Fruit fly (Drosophila melanogaster) whole organism, embryonic: ENCODE data around the gene Rpp21.

Experiments
- Aef1 ChIP-seq: fragments of 200-800 bp; sonication (Bioruptor generic); IDR thresholded peaks from 3 replicates; pipeline ENCODE4 v1.3.6; 2022; ENCODE audit warnings: missing biosample characterization, missing genetic modification characterization
- Bdp1 ChIP-seq: fragments of 200-800 bp; sonication (Bioruptor generic); optimal IDR thresholded peaks from 3 replicates; lab custom pipeline; 2016; ENCODE audit warnings: missing biosample characterization, missing genetic modification characterization
- CG10565 ChIP-seq: fragments of 200-800 bp; sonication (Bioruptor generic); optimal IDR thresholded peaks from 3 replicates; lab custom pipeline; 2016; ENCODE audit warnings: missing biosample characterization, mild to moderate bottlenecking, missing genetic modification characterization
- CG11093 ChIP-seq: fragments of 200-800 bp; sonication (Bioruptor generic); IDR thresholded peaks from 3 replicates; pipeline ENCODE4 v1.3.6; 2022; ENCODE audit warnings: missing biosample characterization, missing genetic modification characterization
- CG11723 ChIP-seq: fragments of 200-800 bp; sonication (Bioruptor generic); optimal IDR thresholded peaks from 2 replicates; lab custom pipeline; 2017; ENCODE audit warnings: missing biosample characterization, mild to moderate bottlenecking, missing genetic modification characterization
- CG12744 ChIP-seq: fragments of 200-800 bp; sonication (Bioruptor generic); optimal IDR thresholded peaks from 2 replicates; lab custom pipeline; 2016; ENCODE audit warnings: missing biosample characterization, missing genetic modification characterization
- CG13287 ChIP-seq: fragments of 200-800 bp; sonication (Bioruptor generic); IDR thresholded peaks from 2 replicates; pipeline ENCODE4 v1.3.6; 2022; ENCODE audit warnings: missing biosample characterization, missing genetic modification characterization; ENCODE audit not compliant: partially characterized antibody
- CG1603 ChIP-seq: fragments of 200-800 bp; sonication (Bioruptor generic); optimal IDR thresholded peaks from 2 replicates; lab custom pipeline; 2019; ENCODE audit warnings: missing biosample characterization, mild to moderate bottlenecking, missing genetic modification characterization, moderate library complexity
- CG16815 ChIP-seq: fragments of 200-800 bp; sonication (Bioruptor generic); optimal IDR thresholded peaks from 3 replicates; lab custom pipeline; 2017; ENCODE audit warnings: missing biosample characterization, mild to moderate bottlenecking, missing genetic modification characterization
- CG17328 ChIP-seq: fragments of 200-800 bp; sonication (Bioruptor generic); IDR thresholded peaks from 2 replicates; pipeline ENCODE4 v1.3.6; 2022; ENCODE audit warnings: missing biosample characterization, missing genetic modification characterization
- CG17385 ChIP-seq: fragments of 200-800 bp; sonication (Bioruptor generic); optimal IDR thresholded peaks from 3 replicates; lab custom pipeline; 2018; ENCODE audit warnings: missing biosample characterization, mild to moderate bottlenecking, missing genetic modification characterization
- CG17802 ChIP-seq: fragments of 200-800 bp; sonication (Bioruptor generic); optimal IDR thresholded peaks from 2 replicates; lab custom pipeline; 2018; ENCODE audit warnings: missing biosample characterization, mild to moderate bottlenecking, missing genetic modification characterization, moderate library complexity
- CG18619 ChIP-seq: fragments of 200-800 bp; sonication (Bioruptor generic); optimal IDR thresholded peaks from 3 replicates; lab custom pipeline; 2017; ENCODE audit warnings: missing biosample characterization, mild to moderate bottlenecking, missing genetic modification characterization
- CG31365 ChIP-seq: fragments of 200-800 bp; sonication (Bioruptor generic); optimal IDR thresholded peaks from 2 replicates; lab custom pipeline; 2018; ENCODE audit warnings: missing biosample characterization, mild to moderate bottlenecking, missing genetic modification characterization
- CG4404 ChIP-seq: fragments of 200-800 bp; sonication (Bioruptor generic); IDR thresholded peaks from 2 replicates; pipeline ENCODE4 v1.3.6; 2022; ENCODE audit warnings: missing biosample characterization, missing genetic modification characterization
- CG5953 ChIP-seq: fragments of 200-800 bp; sonication (Bioruptor generic); IDR thresholded peaks from 2 replicates; pipeline ENCODE4 v1.3.6; 2022; ENCODE audit warnings: missing biosample characterization, missing genetic modification characterization
- CG8944 ChIP-seq: fragments of 200-800 bp; sonication (Bioruptor generic); optimal IDR thresholded peaks from 3 replicates; lab custom pipeline; 2016; ENCODE audit warnings: missing biosample characterization, missing genetic modification characterization
- CkIIα-i1 ChIP-seq: fragments of 200-800 bp; sonication (Bioruptor generic); IDR thresholded peaks from 2 replicates; pipeline ENCODE4 v1.3.6; 2022; ENCODE audit warnings: missing biosample characterization, missing genetic modification characterization
- D19B ChIP-seq: fragments of 200-800 bp; sonication (Bioruptor generic); optimal IDR thresholded peaks from 2 replicates; lab custom pipeline; 2017; ENCODE audit warnings: missing biosample characterization, mild to moderate bottlenecking, missing genetic modification characterization
- Fer3 ChIP-seq: fragments of 200-800 bp; sonication (Bioruptor generic); optimal IDR thresholded peaks from 2 replicates; lab custom pipeline; 2018; ENCODE audit warnings: missing biosample characterization, mild to moderate bottlenecking, missing genetic modification characterization, moderate library complexity
- HLH54F ChIP-seq: fragments of 200-800 bp; sonication (Bioruptor generic); optimal IDR thresholded peaks from 3 replicates; lab custom pipeline; 2016; ENCODE audit warnings: missing biosample characterization, missing genetic modification characterization
- HLHmδ ChIP-seq: fragments of 200-800 bp; sonication (Bioruptor generic); optimal IDR thresholded peaks from 2 replicates; lab custom pipeline; 2018; ENCODE audit warnings: missing biosample characterization, mild to moderate bottlenecking, missing genetic modification characterization, moderate library complexity
- Max ChIP-seq: fragments of 200-800 bp; sonication (Bioruptor generic); optimal IDR thresholded peaks from 2 replicates; lab custom pipeline; 2016; ENCODE audit warnings: missing biosample characterization, mild to moderate bottlenecking, missing genetic modification characterization
- NC2β ChIP-seq: fragments of 200-800 bp; sonication (Bioruptor generic); optimal IDR thresholded peaks from 2 replicates; lab custom pipeline; 2016; ENCODE audit warnings: missing biosample characterization, missing genetic modification characterization
- NFAT ChIP-seq: fragments of 200-800 bp; sonication (Bioruptor generic); IDR thresholded peaks from 2 replicates; pipeline ENCODE4 v1.3.6; 2022; ENCODE audit warnings: missing biosample characterization, missing genetic modification characterization
- Rfx ChIP-seq: fragments of 200-800 bp; sonication (Bioruptor generic); IDR thresholded peaks from 2 replicates; pipeline ENCODE4 v1.3.6; 2022; ENCODE audit warnings: missing biosample characterization, missing genetic modification characterization
- Rx ChIP-seq: fragments of 200-800 bp; sonication (Bioruptor generic); IDR thresholded peaks from 2 replicates; pipeline ENCODE4 v1.3.6; 2022; ENCODE audit warnings: missing biosample characterization, missing genetic modification characterization
- aop ChIP-seq: fragments of 200-800 bp; sonication (Bioruptor generic); IDR thresholded peaks from 2 replicates; pipeline ENCODE4 v1.3.6; 2022; ENCODE audit warnings: missing biosample characterization, missing genetic modification characterization
- ash1 ChIP-seq: fragments of 200-800 bp; sonication (Bioruptor generic); optimal IDR thresholded peaks from 2 replicates; lab custom pipeline; 2018; ENCODE audit warnings: missing biosample characterization, mild to moderate bottlenecking, missing genetic modification characterization
- bowl ChIP-seq: fragments of 200-800 bp; sonication (Bioruptor generic); IDR thresholded peaks from 2 replicates; pipeline ENCODE4 v1.3.6; 2022; ENCODE audit warnings: missing biosample characterization, missing genetic modification characterization
- caup ChIP-seq: fragments of 200-800 bp; sonication (Bioruptor generic); optimal IDR thresholded peaks from 3 replicates; lab custom pipeline; 2017; ENCODE audit warnings: missing biosample characterization, mild to moderate bottlenecking, missing genetic modification characterization, moderate library complexity; ENCODE audit not compliant: severe bottlenecking
- da ChIP-seq: fragments of 200-800 bp; sonication (Bioruptor generic); optimal IDR thresholded peaks from 2 replicates; lab custom pipeline; 2016; ENCODE audit warnings: missing biosample characterization, missing genetic modification characterization
- ems ChIP-seq: fragments of 200-800 bp; sonication (Bioruptor generic); optimal IDR thresholded peaks from 3 replicates; lab custom pipeline; 2016; ENCODE audit warnings: missing biosample characterization, missing genetic modification characterization
- fd3F ChIP-seq: fragments of 200-800 bp; sonication (Bioruptor generic); optimal IDR thresholded peaks from 2 replicates; lab custom pipeline; 2018; ENCODE audit warnings: missing biosample characterization, mild to moderate bottlenecking, missing genetic modification characterization, moderate library complexity
- hb ChIP-seq: fragments of 200-800 bp; sonication (Bioruptor generic); IDR thresholded peaks from 3 replicates; pipeline ENCODE4 v1.3.6; 2022; ENCODE audit warnings: missing biosample characterization, missing genetic modification characterization; ENCODE audit not compliant: partially characterized antibody
- her ChIP-seq: fragments of 200-800 bp; sonication (Bioruptor generic); optimal IDR thresholded peaks from 2 replicates; lab custom pipeline; 2016; ENCODE audit warnings: missing biosample characterization, missing genetic modification characterization
- lab ChIP-seq: fragments of 200-800 bp; sonication (Bioruptor generic); optimal IDR thresholded peaks from 3 replicates; lab custom pipeline; 2017; ENCODE audit warnings: missing biosample characterization, missing genetic modification characterization, mild to moderate bottlenecking, moderate library complexity, missing genetic modification reagents
- lilli ChIP-seq: fragments of 200-800 bp; sonication (Bioruptor generic); optimal IDR thresholded peaks from 3 replicates; lab custom pipeline; 2016; ENCODE audit warnings: missing biosample characterization, missing genetic modification characterization
- luna ChIP-seq: fragments of 200-800 bp; sonication (Bioruptor generic); optimal IDR thresholded peaks from 2 replicates; lab custom pipeline; 2016; ENCODE audit warnings: missing biosample characterization, missing genetic modification characterization
- pho ChIP-seq: fragments of 200-800 bp; sonication (Bioruptor generic); optimal IDR thresholded peaks from 2 replicates; lab custom pipeline; 2016; ENCODE audit warnings: missing biosample characterization, missing genetic modification characterization
- rib ChIP-seq: fragments of 200-800 bp; sonication (Bioruptor generic); IDR thresholded peaks from 2 replicates; pipeline ENCODE4 v1.3.6; 2022; ENCODE audit warnings: missing biosample characterization, missing genetic modification characterization
- scrt ChIP-seq: fragments of 200-800 bp; sonication (Bioruptor generic); optimal IDR thresholded peaks from 2 replicates; lab custom pipeline; 2018; ENCODE audit warnings: missing biosample characterization, mild to moderate bottlenecking, missing genetic modification characterization, moderate library complexity
- shn ChIP-seq: fragments of 200-800 bp; sonication (Bioruptor generic); optimal IDR thresholded peaks from 3 replicates; lab custom pipeline; 2016; ENCODE audit warnings: missing biosample characterization, missing genetic modification characterization
- sob ChIP-seq: fragments of 200-800 bp; sonication (Bioruptor generic); IDR thresholded peaks from 2 replicates; pipeline ENCODE4 v1.3.6; 2022; ENCODE audit warnings: missing biosample characterization, missing genetic modification characterization
- stc ChIP-seq: fragments of 200-800 bp; sonication (Bioruptor generic); IDR thresholded peaks from 2 replicates; pipeline ENCODE4 v1.3.6; 2022; ENCODE audit warnings: missing biosample characterization, missing genetic modification characterization
- sug ChIP-seq: fragments of 200-800 bp; optimal IDR thresholded peaks from 2 replicates; lab custom pipeline; 2019; ENCODE audit warnings: missing biosample characterization, mild to moderate bottlenecking, missing genetic modification characterization, moderate library complexity
- trem ChIP-seq: fragments of 200-800 bp; optimal IDR thresholded peaks from 3 replicates; lab custom pipeline; 2019; ENCODE audit warnings: missing biosample characterization, mild to moderate bottlenecking, missing genetic modification characterization, moderate library complexity
- wdn ChIP-seq: fragments of 200-800 bp; sonication (Bioruptor generic); IDR thresholded peaks from 2 replicates; pipeline ENCODE4 v1.3.6; 2022; ENCODE audit warnings: missing biosample characterization, missing genetic modification characterization
- zen2 ChIP-seq: fragments of 200-800 bp; sonication (Bioruptor generic); IDR thresholded peaks from 3 replicates; pipeline ENCODE4 v1.3.6; 2022; ENCODE audit warnings: missing biosample characterization, missing genetic modification characterization; ENCODE audit not compliant: partially characterized antibody

Gene Rpp21

DNA sequence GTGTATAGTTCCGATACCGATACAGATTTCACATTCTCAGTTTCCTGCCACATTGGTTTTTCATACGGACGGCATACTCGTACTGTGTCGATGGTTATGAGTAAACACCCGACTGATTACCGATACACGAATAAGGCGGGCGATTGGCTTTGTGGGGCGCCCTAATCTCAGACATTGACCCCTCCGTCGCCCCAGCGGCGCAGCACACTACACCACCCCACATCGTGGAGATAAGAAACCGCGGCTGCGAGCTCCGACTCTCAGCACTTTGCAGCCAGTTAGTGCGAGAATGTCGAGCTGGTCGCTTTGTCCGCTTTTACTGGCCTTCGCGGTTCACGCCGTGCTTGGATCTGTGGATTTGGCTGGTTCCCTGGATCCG, 20.7 kb downstream of the Rpp21 start, which contains the start of gene CG14629 (continued):
- no peak for TF ChIP-seq da (GFP tag; lab: Kevin White, UChicago)
- no peak for TF ChIP-seq ems (GFP tag; lab: Kevin White, UChicago)

DNA sequence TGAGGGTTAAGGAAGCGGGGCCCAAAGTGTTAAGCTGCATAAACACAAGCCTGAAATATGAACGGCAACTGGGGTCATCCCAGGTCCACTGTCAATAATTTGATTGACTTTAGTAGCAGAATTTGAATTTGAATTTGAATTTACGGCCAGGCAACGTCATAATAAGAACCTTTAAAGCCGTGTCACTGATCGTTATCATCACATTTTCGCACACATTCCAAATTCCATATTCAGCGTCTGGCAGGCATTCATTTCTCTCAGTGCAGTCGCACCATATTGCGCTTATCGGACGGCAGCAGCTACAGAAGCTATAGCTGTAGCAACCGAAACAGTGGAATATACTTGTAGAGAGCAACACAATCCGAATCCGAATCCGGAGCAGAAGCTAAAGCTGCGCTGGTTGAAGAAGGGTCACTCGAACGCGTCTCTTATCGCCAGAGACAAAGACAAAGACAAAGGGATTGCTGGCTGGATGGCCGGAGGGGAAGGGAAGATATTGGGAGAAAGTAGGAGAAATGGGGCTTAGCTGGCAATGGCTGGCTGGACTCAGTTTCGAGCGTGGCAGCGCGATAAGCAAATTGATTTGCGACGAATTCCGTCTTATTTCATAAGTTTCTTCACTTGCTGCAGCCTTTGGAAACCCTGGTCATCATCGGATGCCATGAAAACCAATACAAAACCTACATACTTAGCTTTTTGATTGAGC, 22.3 kb downstream of the Rpp21 start:
- TF ChIP-seq CG17328 (GFP tag; lab: Robert Waterston, UW): peak; percentile 53
- TF ChIP-seq CG11723: no peak
- TF ChIP-seq D19B (GFP tag; lab: Kevin White, UChicago): no peak
- TF ChIP-seq stc: 0 out of 2 replicates have a peak, but pooled peaks have one; percentile 13
- TF ChIP-seq CG17385: peak; percentile 23
- TF ChIP-seq wdn (GFP tag; lab: Robert Waterston, UW): 0 out of 2 replicates have a peak, but pooled peaks have one; percentile 23
- TF ChIP-seq luna (GFP tag; lab: Kevin White, UChicago): no peak
- no peak for TF ChIP-seq shn (GFP tag; lab: Kevin White, UChicago)
- no peak for TF ChIP-seq sob (GFP tag; lab: Robert Waterston, UW)
- no peak for TF ChIP-seq pho (GFP tag; lab: Kevin White, UChicago)
- peak; percentile 19 for TF ChIP-seq lilli
- TF ChIP-seq CG1603 (tag; lab: Kevin White, UChicago): peak; percentile 77
- TF ChIP-seq HLHmδ (GFP tag; lab: Kevin White, UChicago): no peak
- no peak for TF ChIP-seq CG13287 (GFP tag; lab: Robert Waterston, UW)
- no peak for TF ChIP-seq NC2β
- TF ChIP-seq fd3F (GFP tag; lab: Kevin White, UChicago): no peak
- no peak for TF ChIP-seq CkIIα-i1 (GFP tag; lab: Robert Waterston, UW)
- no peak for TF ChIP-seq rib (GFP tag; lab: Robert Waterston, UW)
- TF ChIP-seq CG17802 (tag; lab: Kevin White, UChicago): peak; percentile 7
- no peak for TF ChIP-seq CG4404 (GFP tag; lab: Robert Waterston, UW)
- TF ChIP-seq zen2 (GFP tag; lab: Robert Waterston, UW): no peak
- TF ChIP-seq Rfx (GFP tag; lab: Robert Waterston, UW): no peak
- peak; percentile 20 for TF ChIP-seq trem
- no peak for TF ChIP-seq aop (GFP tag; lab: Robert Waterston, UW)
- no peak for TF ChIP-seq caup (GFP tag; lab: Kevin White, UChicago)
- TF ChIP-seq CG18619 (GFP tag; lab: Kevin White, UChicago): no peak
- peak; percentile 24 for TF ChIP-seq CG8944
- no peak for TF ChIP-seq NFAT (GFP tag; lab: Robert Waterston, UW)
- no peak for TF ChIP-seq CG11093 (GFP tag; lab: Robert Waterston, UW)
- TF ChIP-seq CG31365 (tag; lab: Kevin White, UChicago): no peak
- TF ChIP-seq CG5953 (GFP tag; lab: Robert Waterston, UW): no peak
- TF ChIP-seq Aef1: no peak
- no peak for TF ChIP-seq ash1 (GFP tag; lab: Kevin White, UChicago)
- TF ChIP-seq CG16815 (GFP tag; lab: Kevin White, UChicago): peak; percentile 17
- TF ChIP-seq Bdp1: no peak
- peak; percentile 15 for TF ChIP-seq her (GFP tag; lab: Kevin White, UChicago)
- TF ChIP-seq HLH54F (GFP tag; lab: Kevin White, UChicago): peak; percentile 32
- no peak for TF ChIP-seq CG10565 (GFP tag; lab: Kevin White, UChicago)
- TF ChIP-seq bowl (GFP tag; lab: Robert Waterston, UW): no peak
- peak; percentile 14 for TF ChIP-seq Max
- TF ChIP-seq hb (GFP tag; lab: Robert Waterston, UW): no peak
- TF ChIP-seq lab (GFP tag; lab: Kevin White, UChicago): peak; percentile 47
- TF ChIP-seq Rx (GFP tag; lab: Robert Waterston, UW): peak; percentile 52
- TF ChIP-seq Fer3 (tag; lab: Kevin White, UChicago): peak; percentile 25
- TF ChIP-seq scrt (GFP tag; lab: Kevin White, UChicago): no peak
- no peak for TF ChIP-seq sug (tag; lab: Kevin White, UChicago)
- no peak for TF ChIP-seq CG12744 (GFP tag; lab: Kevin White, UChicago)
